Fruit fly (Drosophila melanogaster) whole organism, pupa: ENCODE results near the gene CG7953.

Source experiments
- CG10348 ChIP-seq: fragments of 200-800 bp; sonication (Bioruptor generic); IDR thresholded peaks from 2 replicates; pipeline ENCODE4 v1.3.6; 2022; ENCODE audit warnings: missing biosample characterization, missing genetic modification characterization
- CG12605 ChIP-seq: fragments of 200-800 bp; sonication (Bioruptor generic); IDR thresholded peaks from 2 replicates; pipeline ENCODE4 v1.3.6; 2022; ENCODE audit warnings: missing biosample characterization, missing genetic modification characterization
- CG13204 ChIP-seq: fragments of 200-800 bp; sonication (Bioruptor generic); optimal IDR thresholded peaks from 2 replicates; lab custom pipeline; 2018; ENCODE audit warnings: missing biosample characterization, mild to moderate bottlenecking, missing genetic modification characterization, moderate library complexity
- CG14655 ChIP-seq: fragments of 200-800 bp; sonication (Bioruptor generic); optimal IDR thresholded peaks from 3 replicates; lab custom pipeline; 2017; ENCODE audit warnings: mild to moderate bottlenecking, missing biosample characterization, missing genetic modification reagents, missing genetic modification characterization
- CG15710 ChIP-seq: fragments of 200-800 bp; sonication (Bioruptor generic); optimal IDR thresholded peaks from 2 replicates; lab custom pipeline; 2018; ENCODE audit warnings: missing biosample characterization, mild to moderate bottlenecking, missing genetic modification characterization, moderate library complexity
- CG17806 ChIP-seq: fragments of 200-800 bp; sonication (Bioruptor generic); optimal IDR thresholded peaks from 2 replicates; lab custom pipeline; 2018; ENCODE audit warnings: missing biosample characterization, mild to moderate bottlenecking, missing genetic modification characterization, moderate library complexity
- CG32121 ChIP-seq: fragments of 200-800 bp; sonication (Bioruptor generic); IDR thresholded peaks from 2 replicates; pipeline ENCODE4 v1.3.6; 2022; ENCODE audit warnings: missing biosample characterization, missing genetic modification characterization
- CG34367 ChIP-seq: fragments of 200-800 bp; sonication (Bioruptor generic); optimal IDR thresholded peaks from 2 replicates; lab custom pipeline; 2018; ENCODE audit warnings: missing biosample characterization, mild to moderate bottlenecking, missing genetic modification characterization
- CG4496 ChIP-seq: fragments of 200-800 bp; sonication (Bioruptor generic); IDR thresholded peaks from 3 replicates; pipeline ENCODE4 v1.3.6; 2022; ENCODE audit warnings: missing biosample characterization, missing genetic modification characterization
- CG8159 ChIP-seq: fragments of 200-800 bp; sonication (Bioruptor generic); optimal IDR thresholded peaks from 3 replicates; lab custom pipeline; 2018; ENCODE audit warnings: missing biosample characterization, mild to moderate bottlenecking, missing genetic modification characterization, moderate library complexity
- CG8301 ChIP-seq: fragments of 200-800 bp; sonication (Bioruptor generic); optimal IDR thresholded peaks from 2 replicates; lab custom pipeline; 2018; ENCODE audit warnings: missing biosample characterization, mild to moderate bottlenecking, missing genetic modification characterization
- CG9948 ChIP-seq: fragments of 200-800 bp; sonication (Bioruptor generic); optimal IDR thresholded peaks from 2 replicates; lab custom pipeline; 2018; ENCODE audit warnings: missing biosample characterization, mild to moderate bottlenecking, missing genetic modification characterization, moderate library complexity
- D1 ChIP-seq: fragments of 200-800 bp; sonication (Bioruptor generic); optimal IDR thresholded peaks from 2 replicates; lab custom pipeline; 2018; ENCODE audit warnings: missing biosample characterization, mild to moderate bottlenecking, missing genetic modification characterization, moderate library complexity
- EcR ChIP-seq: fragments of 200-800 bp; sonication (Bioruptor generic); optimal IDR thresholded peaks from 3 replicates; lab custom pipeline; 2019; ENCODE audit warnings: missing biosample characterization, missing genetic modification characterization, mild to moderate bottlenecking, moderate library complexity, missing genetic modification reagents
- Ets98B ChIP-seq: fragments of 200-800 bp; sonication (Bioruptor generic); IDR thresholded peaks from 2 replicates; pipeline ENCODE4 v1.3.6; 2022; ENCODE audit warnings: missing biosample characterization, missing genetic modification characterization
- Pif1A ChIP-seq: fragments of 200-800 bp; sonication (Bioruptor generic); optimal IDR thresholded peaks from 3 replicates; lab custom pipeline; 2016; ENCODE audit warnings: missing biosample characterization, missing genetic modification characterization
- Pif1B ChIP-seq: fragments of 200-800 bp; sonication (Bioruptor generic); optimal IDR thresholded peaks from 3 replicates; lab custom pipeline; 2016; ENCODE audit warnings: missing biosample characterization, missing genetic modification characterization
- Snoo ChIP-seq: fragments of 200-800 bp; sonication (Bioruptor generic); optimal IDR thresholded peaks from 3 replicates; lab custom pipeline; 2017; ENCODE audit warnings: missing biosample characterization, mild to moderate bottlenecking, missing genetic modification characterization, inconsistent platforms
- fd96Ca ChIP-seq: fragments of 200-800 bp; sonication (Bioruptor generic); IDR thresholded peaks from 3 replicates; pipeline ENCODE4 v1.3.6; 2022; ENCODE audit warnings: missing biosample characterization, missing genetic modification characterization
- gl ChIP-seq: fragments of 200-800 bp; sonication (Bioruptor generic); optimal IDR thresholded peaks from 2 replicates; lab custom pipeline; 2018; ENCODE audit warnings: missing biosample characterization, mild to moderate bottlenecking, missing genetic modification characterization
- rn ChIP-seq: fragments of 200-800 bp; sonication (Bioruptor generic); IDR thresholded peaks from 2 replicates; pipeline ENCODE4 v1.3.6; 2022; ENCODE audit warnings: missing biosample characterization, missing genetic modification characterization

The CG7953 gene

dm6 chr2L:13867653-13868052, 19.9 kb downstream of the CG7953 start:
- TF ChIP-seq CG10348 (GFP tag; lab: Robert Waterston, UW) (no peak), Ets98B (GFP tag; lab: Robert Waterston, UW) (no peak), CG13204 (no peak), gl (tag; lab: Kevin White, UChicago) (no peak)

dm6 chr2L:13869400-13869799, 21.7 kb downstream of the CG7953 start:
- TF ChIP-seq EcR = no peak
- no peak for TF ChIP-seq CG34367 (tag; lab: Kevin White, UChicago)
- TF ChIP-seq fd96Ca (GFP tag; lab: Robert Waterston, UW) = no peak
- no peak for TF ChIP-seq Ets98B (GFP tag; lab: Robert Waterston, UW)
- TF ChIP-seq Snoo (tag; lab: Kevin White, UChicago) = no peak
- TF ChIP-seq Pif1A (GFP tag; lab: Kevin White, UChicago) = no peak
- no peak for TF ChIP-seq D1 (tag; lab: Kevin White, UChicago)
- TF ChIP-seq CG14655 (GFP tag; lab: Kevin White, UChicago) = no peak
- TF ChIP-seq CG13204 = no peak
- no peak for TF ChIP-seq CG8159 (tag; lab: Kevin White, UChicago)

dm6 chr2L:13873147-13873546, 25.4 kb downstream of the CG7953 start:
- TF ChIP-seq rn (GFP tag; lab: Robert Waterston, UW) = no peak
- no peak for TF ChIP-seq CG8301 (tag; lab: Kevin White, UChicago)
- no peak for TF ChIP-seq CG14655 (GFP tag; lab: Kevin White, UChicago)
- TF ChIP-seq fd96Ca (GFP tag; lab: Robert Waterston, UW) = no peak
- TF ChIP-seq D1 (tag; lab: Kevin White, UChicago) = no peak
- no peak for TF ChIP-seq CG15710
- no peak for TF ChIP-seq Pif1B (GFP tag; lab: Kevin White, UChicago)
- TF ChIP-seq CG34367 (tag; lab: Kevin White, UChicago) = no peak
- no peak for TF ChIP-seq CG32121 (GFP tag; lab: Robert Waterston, UW)
- no peak for TF ChIP-seq CG10348 (GFP tag; lab: Robert Waterston, UW)
- no peak for TF ChIP-seq CG9948 (tag; lab: Kevin White, UChicago)
- no peak for TF ChIP-seq CG12605 (GFP tag; lab: Robert Waterston, UW)
- no peak for TF ChIP-seq Ets98B (GFP tag; lab: Robert Waterston, UW)
- TF ChIP-seq gl (tag; lab: Kevin White, UChicago) = no peak
- no peak for TF ChIP-seq CG13204
- TF ChIP-seq Pif1A (GFP tag; lab: Kevin White, UChicago) = no peak
- TF ChIP-seq CG8159 (tag; lab: Kevin White, UChicago) = no peak

- TF ChIP-seq Pif1B (GFP tag; lab: Kevin White, UChicago) (no peak), CG14655 (GFP tag; lab: Kevin White, UChicago) (no peak), Ets98B (GFP tag; lab: Robert Waterston, UW) (no peak), D1 (tag; lab: Kevin White, UChicago) (no peak), CG4496 (no peak), CG17806 (tag; lab: Kevin White, UChicago) (no peak), gl (tag; lab: Kevin White, UChicago) (no peak), CG32121 (GFP tag; lab: Robert Waterston, UW) (no peak), EcR (no peak), Snoo (tag; lab: Kevin White, UChicago) (no peak), CG13204 (no peak), CG12605 (GFP tag; lab: Robert Waterston, UW) (no peak)
These were observed 29.0 kb downstream of the CG7953 start for dm6 chr2L:13876698-13877097.

dm6 chr2L:13877934-13878580, 30.3 kb downstream of the CG7953 start:
- TF ChIP-seq CG15710 (no peak), gl (tag; lab: Kevin White, UChicago) (no peak), EcR (no peak)
- TF ChIP-seq, all 21 proteins: peak for 0

dm6 chr2L:13878801-13879200, 31.1 kb downstream of the CG7953 start:
- peak; percentile 72 for TF ChIP-seq CG4496
- peak; percentile 15 for TF ChIP-seq D1 (tag; lab: Kevin White, UChicago)
- no peak; the same call in 1 of the 2 replicates for TF ChIP-seq CG32121 (GFP tag; lab: Robert Waterston, UW)
- peak; percentile 13; the same call in 1 of the 3 replicates for TF ChIP-seq fd96Ca (GFP tag; lab: Robert Waterston, UW)
- TF ChIP-seq CG8159 (tag; lab: Kevin White, UChicago) = no peak
- peak; percentile 25 for TF ChIP-seq EcR
- peak; percentile 0 for TF ChIP-seq Snoo (tag; lab: Kevin White, UChicago)
- TF ChIP-seq Ets98B (GFP tag; lab: Robert Waterston, UW) = peak; percentile 52

dm6 chr2L:13881387-13881902, 33.7 kb downstream of the CG7953 start:
- TF ChIP-seq fd96Ca (GFP tag; lab: Robert Waterston, UW) = 0 out of 3 replicates have a peak, but pooled peaks have one; percentile 33
- no peak for TF ChIP-seq CG13204
